Worm (Caenorhabditis elegans): ENCODE results near the gene slrp-1.
A peak's percentile ranks its signal among the peaks of the same experiment; 100 is the strongest.

Gene slrp-1

ce11 chrV:13606651-13607242 lies 41.1 kb downstream of the slrp-1 start, which contains the start of gene fmo-4:
fmo-4 (minus strand) TSS chrV:13606701.
- no peak for TF ChIP-seq nhr-12 (tag; optimal IDR thresholded peaks at IDR 0.05)
- TF ChIP-seq dmd-4 (tag; optimal IDR thresholded peaks at IDR 0.05), result no peak
- no peak for TF ChIP-seq gmeb-1 (tag; optimal IDR thresholded peaks at IDR 0.05)
- no peak for TF ChIP-seq elt-1 (tag; optimal IDR thresholded peaks at IDR 0.05)
- TF ChIP-seq mdl-1 (tag; optimal IDR thresholded peaks at IDR 0.05), result no peak
- no peak for TF ChIP-seq lin-13 (GFP tag; optimal IDR thresholded peaks at IDR 0.05)
- TF ChIP-seq Y55F3AM.14 (GFP tag; optimal IDR thresholded peaks at IDR 0.05), result peak; percentile 33
- no peak for TF ChIP-seq aly-2 (tag; optimal IDR thresholded peaks at IDR 0.05)
- TF ChIP-seq lsy-2 (tag; optimal IDR thresholded peaks at IDR 0.05), result no peak
- TF ChIP-seq sma-3 (GFP tag; optimal IDR thresholded peaks at IDR 0.05), result no peak
- no peak for TF ChIP-seq lin-39 (tag; optimal IDR thresholded peaks at IDR 0.05)
- peak; percentile 71 for TF ChIP-seq nhr-21 (tag; optimal IDR thresholded peaks at IDR 0.05)
- no peak for TF ChIP-seq ceh-82 (tag; optimal IDR thresholded peaks at IDR 0.05)
- no peak for TF ChIP-seq egl-27 (tag; optimal IDR thresholded peaks at IDR 0.05)
- no peak for TF ChIP-seq unc-55 (GFP tag; optimal IDR thresholded peaks at IDR 0.05)
- TF ChIP-seq nhr-25 (tag; optimal IDR thresholded peaks at IDR 0.05), result peak; percentile 9

- TF ChIP-seq crh-2 (tag; optimal IDR thresholded peaks at IDR 0.05) (peak; percentile 15), R02D3.7 (tag; optimal IDR thresholded peaks at IDR 0.05) (no peak), nhr-25 (tag; optimal IDR thresholded peaks at IDR 0.05) (peak; percentile 36), sma-9 (GFP tag; optimal IDR thresholded peaks at IDR 0.05) (peak; percentile 44), sma-9 (tag; optimal IDR thresholded peaks at IDR 0.05) (no peak), sma-3 (GFP tag; optimal IDR thresholded peaks at IDR 0.05) (peak; percentile 60), blmp-1 (tag; optimal IDR thresholded peaks at IDR 0.05; ENCODE audit: insufficient read depth) (peak; percentile 90)
Observed at ce11 chrV:13608486-13608885, 42.8 kb downstream of the slrp-1 start.

ce11 chrV:13609806-13610205 lies 44.1 kb downstream of the slrp-1 start:
- TF ChIP-seq mbf-1 (tag; optimal IDR thresholded peaks at IDR 0.05) (no peak), nhr-21 (tag; optimal IDR thresholded peaks at IDR 0.05) (peak; percentile 20)

ce11 chrV:13611782-13612181 lies 46.1 kb downstream of the slrp-1 start, which contains the start of gene spig-9:
spig-9 (minus strand) TSS chrV:13611882.
- TF ChIP-seq nhr-10 (tag; optimal IDR thresholded peaks at IDR 0.05), result no peak
- no peak for TF ChIP-seq ztf-4 (tag; optimal IDR thresholded peaks at IDR 0.05)
- no peak for TF ChIP-seq skn-1 (tag; optimal IDR thresholded peaks at IDR 0.05)
- no peak for TF ChIP-seq fos-1 (tag; optimal IDR thresholded peaks at IDR 0.05)
- no peak for TF ChIP-seq unc-39 (tag; optimal IDR thresholded peaks at IDR 0.05)
- no peak for TF ChIP-seq dmd-4 (tag; optimal IDR thresholded peaks at IDR 0.05)
- no peak for TF ChIP-seq blmp-1 (tag; optimal IDR thresholded peaks at IDR 0.05; ENCODE audit: insufficient read depth)
- no peak for TF ChIP-seq ZK546.5 (tag; optimal IDR thresholded peaks at IDR 0.05)
- no peak for TF ChIP-seq R02D3.7 (tag; optimal IDR thresholded peaks at IDR 0.05)
- TF ChIP-seq unc-55 (GFP tag; optimal IDR thresholded peaks at IDR 0.05), result no peak
- no peak for TF ChIP-seq sma-3 (GFP tag; optimal IDR thresholded peaks at IDR 0.05)
- no peak for TF ChIP-seq lin-13 (GFP tag; optimal IDR thresholded peaks at IDR 0.05)
- TF ChIP-seq nhr-25 (tag; optimal IDR thresholded peaks at IDR 0.05), result no peak
- no peak for TF ChIP-seq nhr-129 (tag; optimal IDR thresholded peaks at IDR 0.05)
- TF ChIP-seq lin-39 (tag; optimal IDR thresholded peaks at IDR 0.05), result no peak
- no peak for TF ChIP-seq nhr-12 (tag; optimal IDR thresholded peaks at IDR 0.05)
- no peak for TF ChIP-seq nhr-23 (tag; optimal IDR thresholded peaks at IDR 0.05)
- no peak for TF ChIP-seq F13H6.1 (tag; optimal IDR thresholded peaks at IDR 0.05)
- TF ChIP-seq sem-4 (tag; optimal IDR thresholded peaks at IDR 0.05), result no peak

ce11 chrV:13613870-13614269 lies 48.2 kb downstream of the slrp-1 start, which contains the start of gene F53F4.7:
F53F4.7 (minus strand) TSS chrV:13613970.
- no peak for TF ChIP-seq crh-2 (tag; optimal IDR thresholded peaks at IDR 0.05)
- TF ChIP-seq mbf-1 (tag; optimal IDR thresholded peaks at IDR 0.05), result no peak
- TF ChIP-seq nhr-12 (tag; optimal IDR thresholded peaks at IDR 0.05), result no peak
- no peak for TF ChIP-seq mab-5 (tag; optimal IDR thresholded peaks at IDR 0.05)
- no peak for TF ChIP-seq fos-1 (tag; optimal IDR thresholded peaks at IDR 0.05)
- TF ChIP-seq sem-4 (tag; optimal IDR thresholded peaks at IDR 0.05), result no peak
- no peak for TF ChIP-seq nhr-77 (tag; optimal IDR thresholded peaks at IDR 0.05)
- no peak for TF ChIP-seq dmd-4 (tag; optimal IDR thresholded peaks at IDR 0.05)
- TF ChIP-seq elt-3 (tag; optimal IDR thresholded peaks at IDR 0.05), result no peak
- no peak for TF ChIP-seq aly-2 (tag; optimal IDR thresholded peaks at IDR 0.05)
- no peak for TF ChIP-seq ama-1 (optimal IDR thresholded peaks at IDR 0.05)
- no peak for TF ChIP-seq nhr-25 (tag; optimal IDR thresholded peaks at IDR 0.05)

All from whole organism, L2 larva.